Fruit fly (Drosophila melanogaster) whole organism, wandering third instar larva: ENCODE results near the gene CG6695.

Experiments used
- Sp1 ChIP-seq: fragments of 200-800 bp; sonication (Bioruptor generic); optimal IDR thresholded peaks from 3 replicates; lab custom pipeline; 2019; ENCODE audit warnings: missing biosample characterization, mild to moderate bottlenecking, missing genetic modification characterization, moderate library complexity
- psq ChIP-seq: fragments of 200-800 bp; sonication (Bioruptor generic); optimal IDR thresholded peaks from 3 replicates; lab custom pipeline; 2017; ENCODE audit warnings: missing biosample characterization, mild to moderate bottlenecking, missing genetic modification characterization, moderate library complexity
- sv ChIP-seq: fragments of 200-800 bp; sonication (Bioruptor generic); optimal IDR thresholded peaks from 3 replicates; lab custom pipeline; 2016; ENCODE audit warnings: missing biosample characterization, missing genetic modification characterization

DNA sequence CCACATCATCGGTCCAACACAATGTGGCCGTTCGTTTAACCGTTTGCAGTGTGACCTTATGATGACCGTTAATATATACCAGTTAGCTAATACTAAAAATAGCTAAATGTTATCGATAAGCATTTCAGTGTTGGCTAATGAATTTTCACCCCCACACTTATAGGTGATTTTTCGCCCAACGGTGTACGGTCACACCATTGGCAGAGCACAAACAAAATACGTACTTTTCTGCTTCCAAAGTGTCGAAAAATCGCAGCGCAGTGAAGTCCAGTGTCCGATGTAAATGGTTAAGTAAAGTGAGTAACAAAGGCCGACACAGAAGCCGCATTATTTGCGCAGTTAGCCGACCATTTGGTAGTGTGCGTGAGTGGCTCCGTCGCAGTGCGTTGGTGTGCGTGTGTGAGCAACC is 29.4 kb upstream of the CG6695 start, which contains the start of the genes Syx18 and atl:
- no peak for TF ChIP-seq psq (GFP tag; lab: Kevin White, UChicago)
- no peak for TF ChIP-seq sv (GFP tag; lab: Kevin White, UChicago)
- peak; percentile 42 for TF ChIP-seq Sp1
